Worm (Caenorhabditis elegans) whole organism, L4 larva: Measurements from ENCODE around the gene C25E10.4.

ENCODE experiments used
- ZK546.5 ChIP-seq, 2 experiments: sonication (generic microtip); optimal IDR thresholded peaks; 2 replicates each; lab custom pipeline; 2017; ENCODE audit warnings: missing biosample characterization in 2 of 2, missing genetic modification characterization in 2 of 2
- lim-7 ChIP-seq: fragments of 200-800 bp; sonication (Bioruptor generic); IDR thresholded peaks from 2 replicates; pipeline ENCODE4 v1.3.6; 2022; ENCODE audit warnings: missing genetic modification characterization, missing compliant biosample characterization
- nhr-10 ChIP-seq: fragments of 150-350 bp; optimal IDR thresholded peaks from 2 replicates; lab custom pipeline; 2014; ENCODE audit warnings: missing biosample characterization, missing genetic modification characterization
- nhr-11 ChIP-seq: fragments of 150-350 bp; optimal IDR thresholded peaks from 2 replicates; lab custom pipeline; 2014; ENCODE audit warnings: missing biosample characterization, missing genetic modification characterization
- php-3 ChIP-seq: fragments of 200-800 bp; sonication (Bioruptor generic); IDR thresholded peaks from 2 replicates; pipeline ENCODE4 v1.3.6; 2022; ENCODE audit warnings: missing genetic modification reagents, missing genetic modification characterization, missing compliant biosample characterization
- set-16 ChIP-seq: fragments of 200-800 bp; sonication (Bioruptor generic); IDR thresholded peaks from 2 replicates; pipeline ENCODE4 v1.3.6; 2022; ENCODE audit warnings: missing genetic modification reagents, missing genetic modification characterization, missing compliant biosample characterization
- spr-3 ChIP-seq: fragments of 200-800 bp; sonication (Bioruptor generic); optimal IDR thresholded peaks from 2 replicates; lab custom pipeline; 2018; ENCODE audit warnings: mild to moderate bottlenecking, missing genetic modification characterization, missing compliant biosample characterization
- unc-62 ChIP-seq, 3 experiments: fragments of 150-350 bp in 1 of 3; sonication (generic microtip); optimal IDR thresholded peaks in 2 of 3; peaks in 1 of 3; 1 replicate in 1 of 3; 2 replicates in 2 of 3; lab custom pipeline; 2014 to 2017; ENCODE audit warnings: missing biosample characterization in 3 of 3, missing genetic modification characterization in 3 of 3, missing genetic modification reagents in 3 of 3, missing genotype in 1 of 3

ce11 chrV:9047555-9048049, 14.2 kb downstream of the C25E10.4 start, which contains the start of gene C25E10.17:
- TF ChIP-seq php-3 (GFP tag; lab: Robert Waterston, UW) (no peak), nhr-11 (tag; lab: Kevin White, UChicago) (no peak), spr-3 (GFP tag; lab: Kevin White, UChicago) (no peak), unc-62 (GFP tag; optimal IDR thresholded peaks at IDR 0.05 in 1 of 2; lab: Kevin White, UChicago) (no peak), unc-62 (tag; optimal IDR thresholded peaks at IDR 0.05; lab: Kevin White, UChicago) (no peak), nhr-10 (tag; lab: Kevin White, UChicago) (no peak), set-16 (GFP tag; lab: Robert Waterston, UW) (no peak), lim-7 (GFP tag; lab: Robert Waterston, UW) (no peak), ZK546.5 (tag; optimal IDR thresholded peaks at IDR 0.05; lab: Kevin White, UChicago) (no peak)
